Worm (Caenorhabditis elegans) whole organism, L1 larva: ENCODE data around the gene cdd-2.

ENCODE experiments used
- egl-27 ChIP-seq, 2 experiments: fragments of 150-350 bp in 1 of 2; sonication (generic microtip); optimal IDR thresholded peaks; 3 replicates each; lab custom pipeline; 2017 to 2018; ENCODE audit warnings: missing biosample characterization in 2 of 2, missing genetic modification characterization in 2 of 2, missing genetic modification reagents in 2 of 2
- lin-35 ChIP-seq, 2 experiments: fragments of 150-350 bp; optimal IDR thresholded peaks; 2 replicates each; lab custom pipeline; 2014; ENCODE audit warnings: missing biosample characterization in 2 of 2, missing genetic modification characterization in 2 of 2, missing genetic modification reagents in 2 of 2
- lir-3 ChIP-seq: sonication (generic microtip); optimal IDR thresholded peaks from 2 replicates; lab custom pipeline; 2016; ENCODE audit warnings: mild to moderate bottlenecking, missing genetic modification characterization, moderate library complexity, missing compliant biosample characterization; ENCODE audit not compliant: poor library complexity
- mab-9 ChIP-seq: fragments of 200-800 bp; sonication (Bioruptor generic); IDR thresholded peaks from 2 replicates; pipeline ENCODE4 v1.3.6; 2022; ENCODE audit warnings: missing genetic modification reagents, missing genetic modification characterization, missing compliant biosample characterization
- nhr-237 ChIP-seq: fragments of 150-350 bp; optimal IDR thresholded peaks from 2 replicates; lab custom pipeline; 2014; ENCODE audit warnings: missing biosample characterization, missing genetic modification characterization
- snpc-4 ChIP-seq: fragments of 150-350 bp; optimal IDR thresholded peaks from 2 replicates; lab custom pipeline; 2014; ENCODE audit warnings: missing biosample characterization, missing genetic modification characterization

DNA sequence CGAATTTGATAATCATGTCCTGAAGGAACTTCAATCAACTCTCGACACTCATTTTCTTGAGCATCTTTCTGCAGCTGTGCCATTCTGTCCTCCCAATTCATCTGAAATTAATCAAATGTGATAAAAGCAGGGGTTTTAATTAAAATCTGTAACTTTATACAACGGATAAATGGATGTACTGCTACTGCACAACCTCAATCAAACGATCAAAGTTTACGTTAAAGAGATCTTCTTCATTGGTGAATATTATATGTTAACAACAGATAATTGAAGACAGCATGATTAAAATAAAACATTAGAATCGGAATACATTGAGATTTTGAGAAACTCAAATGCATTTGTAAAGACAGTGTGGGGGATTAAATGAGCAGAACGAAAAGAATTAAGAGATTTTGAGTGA lies 30.6 kb upstream of the cdd-2 start, which contains the start of gene F32E10.5:
- TF ChIP-seq lin-35 (GFP tag; optimal IDR thresholded peaks at IDR 0.05; lab: Kevin White, UChicago) (no peak), mab-9 (GFP tag; lab: Robert Waterston, UW) (no peak), egl-27 (tag; optimal IDR thresholded peaks at IDR 0.05; lab: Kevin White, UChicago) (no peak), lir-3 (tag; lab: Kevin White, UChicago) (no peak), nhr-237 (no peak), snpc-4 (no peak)
